Fruit fly (Drosophila melanogaster): ENCODE data around the gene pasi1.

The pasi1 gene

DNA sequence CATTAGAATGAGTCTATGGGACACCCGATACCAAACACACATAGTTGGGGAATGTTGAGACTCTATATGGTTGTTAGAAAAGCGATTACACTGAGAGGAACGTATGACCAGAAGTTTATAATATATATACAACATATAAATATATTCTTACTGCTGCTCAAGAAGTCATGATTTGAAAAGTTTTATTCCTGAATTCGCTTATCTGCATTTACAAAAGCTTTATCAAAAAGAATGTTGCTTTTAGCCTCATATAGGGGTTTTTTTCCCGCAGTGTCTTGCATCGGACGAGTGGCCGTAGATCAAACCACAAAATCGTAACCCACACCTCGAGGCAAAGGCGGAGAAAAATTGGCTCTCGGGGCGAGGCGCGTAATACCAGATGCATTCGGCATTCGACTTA lies 7.1 kb upstream of the pasi1 start:
- TF ChIP-seq pan (optimal IDR thresholded peaks at IDR 0.05) (no peak), br (GFP tag; optimal IDR thresholded peaks at IDR 0.05) (no peak), dmrt93B (GFP tag; optimal IDR thresholded peaks at IDR 0.05) (no peak), rgr (GFP tag; optimal IDR thresholded peaks at IDR 0.05) (no peak), foxo (GFP tag; optimal IDR thresholded peaks at IDR 0.05) (no peak), CG9705 (GFP tag; optimal IDR thresholded peaks at IDR 0.05) (no peak), h (GFP tag; optimal IDR thresholded peaks at IDR 0.05) (no peak), HLH106 (tag; optimal IDR thresholded peaks at IDR 0.05) (no peak), N (GFP tag; optimal IDR thresholded peaks at IDR 0.05) (no peak), usp (GFP tag; optimal IDR thresholded peaks at IDR 0.05) (no peak), fru (GFP tag; optimal IDR thresholded peaks at IDR 0.05) (no peak), Dfd (GFP tag; optimal IDR thresholded peaks at IDR 0.05) (no peak), lola (GFP tag; optimal IDR thresholded peaks at IDR 0.05) (no peak)

DNA sequence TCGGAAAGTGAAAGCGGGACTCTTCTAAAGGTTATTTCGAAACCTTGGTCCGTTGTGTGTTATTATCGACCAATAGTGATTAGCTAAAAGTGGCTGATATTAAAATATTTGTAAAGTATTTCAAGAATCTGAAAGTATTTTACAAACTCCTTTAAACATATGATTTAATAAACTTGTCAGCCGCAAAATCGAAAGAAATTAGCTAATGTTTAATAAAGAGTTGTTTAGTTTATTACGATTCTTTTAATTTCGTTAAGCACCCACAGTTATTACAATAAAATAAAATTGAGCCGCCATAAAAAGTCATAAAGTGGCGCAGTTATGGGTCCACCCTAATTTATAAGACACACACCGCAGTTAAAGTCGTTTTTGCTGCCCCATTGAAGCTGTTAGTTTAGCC lies 4.9 kb upstream of the pasi1 start:
- TF ChIP-seq pan (optimal IDR thresholded peaks at IDR 0.05) (no peak), Abd-B (GFP tag; optimal IDR thresholded peaks at IDR 0.05) (no peak), br (GFP tag; optimal IDR thresholded peaks at IDR 0.05) (no peak), Hnf4 (GFP tag; optimal IDR thresholded peaks at IDR 0.05) (no peak)

DNA sequence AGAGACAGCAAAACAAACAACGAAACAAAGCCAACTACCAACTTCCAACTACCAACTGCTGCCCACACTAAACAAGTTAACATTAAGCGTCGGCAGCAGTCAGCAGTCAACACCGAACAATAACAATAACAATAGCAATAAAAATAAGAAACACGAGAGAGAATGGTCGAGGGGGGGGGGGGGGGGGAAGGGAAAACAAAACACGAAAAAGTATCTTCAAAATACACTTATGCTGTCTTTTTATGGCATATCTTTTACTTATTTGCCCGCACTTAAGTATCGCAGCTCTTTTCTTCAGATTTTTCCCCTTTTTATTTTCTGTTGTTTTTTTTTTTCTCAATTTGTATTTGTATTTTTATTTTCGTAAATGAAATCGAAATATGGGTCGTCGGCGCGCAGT lies 1.6 kb upstream of the pasi1 start:
- TF ChIP-seq sage (GFP tag; optimal IDR thresholded peaks at IDR 0.05), result no peak
- no peak for TF ChIP-seq jim (GFP tag; optimal IDR thresholded peaks at IDR 0.05)
- no peak for TF ChIP-seq CG32264 (GFP tag; optimal IDR thresholded peaks at IDR 0.05)
- no peak for TF ChIP-seq Hnf4 (GFP tag; optimal IDR thresholded peaks at IDR 0.05)
- TF ChIP-seq GATAd (GFP tag; optimal IDR thresholded peaks at IDR 0.05), result no peak
- no peak for TF ChIP-seq Dfd (GFP tag; optimal IDR thresholded peaks at IDR 0.05)
- no peak for TF ChIP-seq Jra (GFP tag; optimal IDR thresholded peaks at IDR 0.05)
- TF ChIP-seq br (GFP tag; optimal IDR thresholded peaks at IDR 0.05), result no peak
- TF ChIP-seq Abd-B (GFP tag; optimal IDR thresholded peaks at IDR 0.05), result no peak
- TF ChIP-seq Sp1 (GFP tag; optimal IDR thresholded peaks at IDR 0.05), result no peak
- TF ChIP-seq N (GFP tag; optimal IDR thresholded peaks at IDR 0.05), result no peak
- no peak for TF ChIP-seq Mio (GFP tag; optimal IDR thresholded peaks at IDR 0.05)
- TF ChIP-seq h (GFP tag; optimal IDR thresholded peaks at IDR 0.05), result no peak
- no peak for TF ChIP-seq pan (optimal IDR thresholded peaks at IDR 0.05)
- TF ChIP-seq CrebA (GFP tag; optimal IDR thresholded peaks at IDR 0.05; ENCODE audit: borderline replicate concordance), result no peak
- no peak for TF ChIP-seq psq (GFP tag; optimal IDR thresholded peaks at IDR 0.05)

DNA sequence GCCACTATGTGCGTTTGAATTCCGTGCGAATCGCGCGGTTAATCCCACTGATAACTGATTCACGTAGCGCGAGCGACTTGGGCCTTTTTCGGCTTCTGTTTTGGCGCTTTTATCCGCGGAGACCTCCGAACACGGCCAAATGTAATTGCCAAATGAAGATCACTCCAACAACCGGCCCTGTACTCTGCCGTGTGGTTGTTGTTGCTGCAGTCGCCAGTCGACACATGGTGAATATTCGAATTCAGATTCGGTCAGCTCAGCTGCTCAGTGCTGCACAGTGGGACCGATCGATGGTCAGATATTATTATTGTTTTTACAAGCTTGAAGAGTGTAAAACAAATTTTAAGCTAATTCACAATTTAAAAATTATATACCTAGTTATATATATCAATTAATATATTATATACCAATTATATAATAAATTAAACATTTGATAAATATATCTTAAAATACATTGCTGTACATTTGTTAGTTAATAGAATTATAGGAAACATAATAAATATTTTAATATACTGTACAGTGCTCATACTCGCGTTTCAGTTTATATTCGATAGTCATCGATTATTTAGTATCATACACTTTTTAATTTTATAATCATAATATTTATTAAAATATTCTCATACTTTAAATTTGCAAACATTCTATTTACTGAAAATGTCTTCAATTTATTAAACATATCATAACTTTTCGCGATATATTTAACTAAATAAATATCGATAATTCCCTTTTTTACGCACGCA lies 370 bp upstream of the pasi1 start, which contains the start of gene CG43102:
CG43102 (minus strand) TSS at position 156 of the 740 bp plus-strand sequence.
- TF ChIP-seq tai (GFP tag; optimal IDR thresholded peaks at IDR 0.05), result no peak
- TF ChIP-seq OdsH (GFP tag; optimal IDR thresholded peaks at IDR 0.05), result no peak
- TF ChIP-seq Myc (optimal IDR thresholded peaks at IDR 0.05), result no peak
- TF ChIP-seq foxo (GFP tag; optimal IDR thresholded peaks at IDR 0.05), result peak in 1 of 2 experiments; percentile 76
- peak; percentile 72 for TF ChIP-seq HLH106 (tag; optimal IDR thresholded peaks at IDR 0.05)
- peak; percentile 70 for TF ChIP-seq Sp1 (GFP tag; optimal IDR thresholded peaks at IDR 0.05)
- peak; percentile 42 for TF ChIP-seq sage (GFP tag; optimal IDR thresholded peaks at IDR 0.05)
- no peak for TF ChIP-seq brk (GFP tag; optimal IDR thresholded peaks at IDR 0.05)
- TF ChIP-seq h (GFP tag; optimal IDR thresholded peaks at IDR 0.05), result peak; percentile 59
- TF ChIP-seq Hr78 (GFP tag; optimal IDR thresholded peaks at IDR 0.05), result no peak
- TF ChIP-seq Hnf4 (GFP tag; optimal IDR thresholded peaks at IDR 0.05), result peak; percentile 17
- TF ChIP-seq dsf (GFP tag; optimal IDR thresholded peaks at IDR 0.05; ENCODE audit: borderline replicate concordance), result no peak
- TF ChIP-seq GATAd (GFP tag; optimal IDR thresholded peaks at IDR 0.05), result no peak
- TF ChIP-seq Mio (GFP tag; optimal IDR thresholded peaks at IDR 0.05), result no peak
- TF ChIP-seq Jra (GFP tag; optimal IDR thresholded peaks at IDR 0.05), result no peak
- no peak for TF ChIP-seq CG32264 (GFP tag; optimal IDR thresholded peaks at IDR 0.05)
- TF ChIP-seq Vsx2 (GFP tag; optimal IDR thresholded peaks at IDR 0.05; ENCODE audit: partially characterized antibody), result no peak
- TF ChIP-seq usp (GFP tag; optimal IDR thresholded peaks at IDR 0.05), result no peak
- peak; percentile 1 for TF ChIP-seq sv (GFP tag; optimal IDR thresholded peaks at IDR 0.05)
- no peak for TF ChIP-seq Abd-B (GFP tag; optimal IDR thresholded peaks at IDR 0.05)
- TF ChIP-seq Rel (GFP tag; optimal IDR thresholded peaks at IDR 0.05), result no peak
- peak; percentile 65 for TF ChIP-seq Rel (tag; optimal IDR thresholded peaks at IDR 0.05)
- TF ChIP-seq psq (GFP tag; optimal IDR thresholded peaks at IDR 0.05), result peak; percentile 52
- TF ChIP-seq fru (GFP tag; optimal IDR thresholded peaks at IDR 0.05), result peak; percentile 34
- peak; percentile 34 for TF ChIP-seq ey (GFP tag; optimal IDR thresholded peaks at IDR 0.05)
- TF ChIP-seq br (GFP tag; optimal IDR thresholded peaks at IDR 0.05), result peak; percentile 44
- no peak for TF ChIP-seq N (GFP tag; optimal IDR thresholded peaks at IDR 0.05)
- no peak for TF ChIP-seq CrebA (GFP tag; optimal IDR thresholded peaks at IDR 0.05; ENCODE audit: borderline replicate concordance)
- TF ChIP-seq rgr (GFP tag; optimal IDR thresholded peaks at IDR 0.05), result peak; percentile 65
- no peak for TF ChIP-seq dl (GFP tag; optimal IDR thresholded peaks at IDR 0.05; ENCODE audit: insufficient read depth in 1 of 2, partially characterized antibody in 2 of 2)
- TF ChIP-seq CG9705 (GFP tag; optimal IDR thresholded peaks at IDR 0.05), result peak; percentile 55
- no peak for TF ChIP-seq lola (GFP tag; optimal IDR thresholded peaks at IDR 0.05)
- peak; percentile 61 for TF ChIP-seq Dif (GFP tag; optimal IDR thresholded peaks at IDR 0.05; ENCODE audit: partially characterized antibody)
- no peak for TF ChIP-seq pan (optimal IDR thresholded peaks at IDR 0.05)
- no peak for TF ChIP-seq Dfd (GFP tag; optimal IDR thresholded peaks at IDR 0.05)
- peak; percentile 32 for TF ChIP-seq woc (GFP tag; optimal IDR thresholded peaks at IDR 0.05)
- TF ChIP-seq dmrt93B (GFP tag; optimal IDR thresholded peaks at IDR 0.05), result peak; percentile 16
- no peak for TF ChIP-seq jim (GFP tag; optimal IDR thresholded peaks at IDR 0.05)
- TF ChIP-seq Hr83 (GFP tag; optimal IDR thresholded peaks at IDR 0.05; ENCODE audit: poor library complexity, severe bottlenecking), result peak; percentile 75
